Worm (Caenorhabditis elegans) whole organism, early embryonic: Measurements from ENCODE around the gene K10D2.8.

ENCODE experiments used
- aly-1 ChIP-seq: sonication (generic microtip); optimal IDR thresholded peaks from 2 replicates; lab custom pipeline; 2016; ENCODE audit warnings: missing genetic modification characterization, missing compliant biosample characterization
- ama-1 ChIP-seq: fragments of 150-350 bp; optimal IDR thresholded peaks from 2 replicates; lab custom pipeline; 2014
- hmg-4 ChIP-seq: fragments of 200-800 bp; sonication (Bioruptor generic); optimal IDR thresholded peaks from 2 replicates; lab custom pipeline; 2018; ENCODE audit warnings: mild to moderate bottlenecking, missing genetic modification characterization, missing compliant biosample characterization

DNA sequence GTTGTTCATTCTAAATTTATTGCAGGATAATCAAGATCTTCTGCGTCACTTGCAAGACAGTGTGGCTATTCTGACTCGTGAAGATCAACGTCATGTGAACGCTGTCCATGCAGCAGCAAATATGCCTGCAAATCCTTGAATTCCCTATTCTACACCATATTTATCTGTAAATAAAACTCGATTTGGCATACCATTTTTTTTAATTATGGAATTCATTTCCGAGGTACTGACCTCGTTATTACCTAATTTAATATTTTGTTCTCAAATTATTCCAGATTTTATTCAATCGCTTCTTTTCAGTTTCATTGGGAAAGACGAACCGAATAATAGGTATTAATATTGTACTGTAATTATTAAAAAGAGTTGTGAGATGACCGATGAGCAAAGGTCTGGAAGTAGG lies 14.9 kb upstream of the K10D2.8 start, which contains the start of gene cid-1:
- TF ChIP-seq ama-1 (lab: Kevin White, UChicago) (no peak), aly-1 (no peak), hmg-4 (GFP tag; lab: Kevin White, UChicago) (no peak)
